Worm (Caenorhabditis elegans): ENCODE measurements around the gene F09E5.16.

F09E5.16 gene

DNA sequence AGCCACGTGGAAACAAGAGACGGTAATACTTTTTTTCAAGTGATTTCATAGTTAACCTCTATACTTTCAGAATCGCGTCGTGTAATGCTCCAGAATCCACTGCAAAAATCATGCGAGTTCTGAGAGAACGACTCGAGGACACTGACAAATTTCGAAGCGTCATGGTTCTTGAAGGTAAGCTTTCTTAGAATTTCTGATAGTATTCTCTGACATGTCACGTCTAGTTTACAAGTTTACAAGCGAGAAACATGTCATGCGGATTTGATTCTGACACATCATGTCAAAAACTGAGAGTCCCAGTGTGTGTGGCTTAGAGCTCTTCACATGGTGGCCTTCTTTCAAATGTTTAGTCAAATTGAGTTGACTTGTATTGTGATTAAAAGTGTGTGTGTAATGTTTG, 30.9 kb downstream of the F09E5.16 start:
- no peak for TF ChIP-seq T22C8.4 (GFP tag; IDR thresholded peaks at IDR 0.05)
- no peak for TF ChIP-seq klf-2 (GFP tag; conservative IDR thresholded peaks at IDR 0.05)
- no peak for TF ChIP-seq ztf-29 (GFP tag; IDR thresholded peaks at IDR 0.05)
- no peak for TF ChIP-seq tab-1 (GFP tag; IDR thresholded peaks at IDR 0.05)
- no peak for TF ChIP-seq ztf-23 (GFP tag; IDR thresholded peaks at IDR 0.05)
- TF ChIP-seq flt-1 (GFP tag; IDR thresholded peaks at IDR 0.05) = no peak
- no peak for TF ChIP-seq ref-1 (GFP tag; conservative IDR thresholded peaks at IDR 0.05)
- TF ChIP-seq cog-1 (tag; optimal IDR thresholded peaks at IDR 0.05) = no peak
- no peak for TF ChIP-seq med-1 (GFP tag; optimal IDR thresholded peaks at IDR 0.05; ENCODE audit: insufficient read depth)

DNA sequence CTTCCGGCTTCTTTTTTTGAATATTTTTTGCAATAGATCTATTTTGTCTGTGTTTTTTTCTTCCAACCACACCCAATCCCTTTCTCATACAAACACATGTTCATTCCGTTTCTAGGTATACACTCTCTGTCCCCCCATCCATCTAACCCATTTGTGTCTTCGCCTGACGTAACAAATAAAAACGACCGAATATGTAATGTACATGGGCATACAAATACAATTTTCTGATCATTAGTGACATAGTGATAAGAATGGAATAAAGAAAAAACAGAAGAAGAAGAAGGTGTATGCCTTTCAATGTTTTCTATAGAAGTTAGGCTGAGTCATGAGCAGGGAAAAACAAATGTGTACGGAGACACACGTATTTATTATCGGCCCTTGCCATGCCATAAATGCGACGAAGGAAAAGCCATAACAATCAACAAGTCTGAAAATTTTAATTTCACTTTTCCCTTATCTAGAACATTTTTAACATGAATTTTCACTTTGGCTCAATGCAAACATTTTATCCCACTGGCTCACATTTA, 31.8 kb downstream of the F09E5.16 start:
- no peak for TF ChIP-seq tab-1 (GFP tag; IDR thresholded peaks at IDR 0.05)
- TF ChIP-seq med-1 (GFP tag; optimal IDR thresholded peaks at IDR 0.05; ENCODE audit: insufficient read depth) = no peak
- TF ChIP-seq ztf-29 (GFP tag; IDR thresholded peaks at IDR 0.05) = no peak
- no peak for TF ChIP-seq flt-1 (GFP tag; IDR thresholded peaks at IDR 0.05)
- no peak for TF ChIP-seq cog-1 (tag; optimal IDR thresholded peaks at IDR 0.05)
- no peak for TF ChIP-seq ref-1 (GFP tag; conservative IDR thresholded peaks at IDR 0.05)

DNA sequence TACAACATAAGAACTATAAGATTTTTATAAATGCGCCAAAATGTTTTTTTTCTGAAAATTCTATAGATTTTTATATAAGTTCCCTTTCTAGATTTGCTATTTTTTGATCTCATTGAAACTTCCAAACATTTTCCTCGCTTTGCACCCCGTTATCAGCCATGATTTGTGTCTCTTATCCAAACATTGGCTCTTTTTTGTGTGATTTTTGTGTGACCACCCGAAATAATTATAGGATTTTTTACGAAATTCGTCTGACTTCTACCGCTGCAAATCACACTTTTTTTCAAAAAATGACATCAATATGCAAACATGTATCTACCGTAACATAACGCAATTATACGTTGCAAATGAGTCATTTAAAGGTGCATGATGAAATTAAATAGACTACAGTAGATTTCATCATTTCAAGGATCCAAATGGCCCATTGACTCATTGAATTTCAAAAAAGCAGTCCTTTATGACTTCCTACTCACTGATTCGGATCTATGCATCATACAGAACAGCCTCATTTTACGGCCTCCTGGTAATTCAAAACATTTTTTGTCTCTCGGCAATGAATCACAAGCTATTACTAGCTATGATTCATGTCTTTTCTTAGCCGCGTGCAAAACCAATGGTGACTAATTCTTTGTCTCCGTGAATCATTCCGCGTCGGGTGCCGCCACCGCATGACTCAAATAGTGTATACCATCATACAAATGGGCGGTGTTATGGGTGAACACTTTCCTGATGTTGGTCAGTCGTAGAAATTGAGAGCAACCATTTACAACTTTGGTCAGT, 33.0 kb downstream of the F09E5.16 start:
- TF ChIP-seq ref-1 (GFP tag; conservative IDR thresholded peaks at IDR 0.05) = no peak
- TF ChIP-seq ztf-23 (GFP tag; IDR thresholded peaks at IDR 0.05) = no peak
- TF ChIP-seq klf-2 (GFP tag; conservative IDR thresholded peaks at IDR 0.05) = no peak
- no peak for TF ChIP-seq tab-1 (GFP tag; IDR thresholded peaks at IDR 0.05)
- no peak for TF ChIP-seq flt-1 (GFP tag; IDR thresholded peaks at IDR 0.05)
- TF ChIP-seq med-1 (GFP tag; optimal IDR thresholded peaks at IDR 0.05; ENCODE audit: insufficient read depth) = no peak
- TF ChIP-seq T22C8.4 (GFP tag; IDR thresholded peaks at IDR 0.05) = no peak
- no peak for TF ChIP-seq ztf-29 (GFP tag; IDR thresholded peaks at IDR 0.05)
- no peak for TF ChIP-seq cog-1 (tag; optimal IDR thresholded peaks at IDR 0.05)

DNA sequence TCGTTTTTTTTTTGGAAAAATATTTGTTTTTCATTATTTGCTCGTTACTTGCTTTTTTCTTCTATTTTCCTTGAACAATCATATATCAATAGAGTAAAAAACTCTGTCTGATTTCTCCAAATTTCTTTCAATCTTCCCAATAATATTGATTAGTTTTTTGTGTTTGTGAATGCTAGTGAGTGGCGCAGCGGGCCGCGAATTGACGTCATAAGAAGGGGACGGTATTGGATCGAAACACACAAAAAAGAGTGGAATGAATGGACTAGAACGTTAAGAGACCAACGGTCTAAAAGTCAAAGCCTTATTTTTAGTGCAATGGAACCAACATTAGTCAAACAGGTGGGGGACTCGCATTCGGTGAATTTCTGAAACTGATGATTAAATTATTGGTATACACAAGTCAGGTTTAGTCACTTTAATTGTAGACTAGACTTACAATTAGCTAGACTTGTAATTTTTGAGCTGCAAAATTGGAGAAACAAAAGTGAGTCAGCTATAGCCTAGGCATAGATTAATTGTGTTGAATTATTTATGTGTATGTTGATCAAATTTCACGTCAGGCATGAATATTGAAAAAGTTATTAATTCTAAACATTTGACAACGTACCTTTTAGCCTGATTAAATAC, 33.8 kb downstream of the F09E5.16 start:
- TF ChIP-seq T22C8.4 (GFP tag; IDR thresholded peaks at IDR 0.05) (0 out of 2 replicates have a peak, but pooled peaks have one; percentile 46), ztf-29 (GFP tag; IDR thresholded peaks at IDR 0.05) (no peak)

DNA sequence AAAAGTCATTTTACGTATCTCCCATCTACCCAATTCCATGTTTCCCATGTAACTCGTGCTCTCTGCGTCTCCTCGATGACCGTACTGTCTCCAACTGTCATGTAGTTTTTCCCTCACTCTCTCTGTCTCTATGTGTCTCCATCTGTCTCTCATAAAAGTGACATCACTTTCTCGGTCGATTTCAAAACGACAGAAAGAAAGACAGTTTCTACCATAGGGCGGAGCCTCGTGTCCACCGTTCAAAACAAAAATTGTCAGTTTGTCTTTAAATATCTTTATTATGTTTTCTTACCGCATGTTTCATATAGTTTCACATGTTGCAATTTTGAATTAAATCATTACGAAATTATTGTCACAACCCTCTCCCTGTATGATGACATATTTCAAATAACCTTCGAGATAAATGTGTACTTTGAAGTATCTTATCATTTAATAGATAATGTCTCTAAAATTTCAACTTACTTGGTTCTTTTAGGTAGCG, 35.3 kb downstream of the F09E5.16 start:
- TF ChIP-seq flt-1 (GFP tag; IDR thresholded peaks at IDR 0.05) (0 out of 2 replicates have a peak, but pooled peaks have one; percentile 20), cog-1 (tag; optimal IDR thresholded peaks at IDR 0.05) (peak; percentile 53), T22C8.4 (GFP tag; IDR thresholded peaks at IDR 0.05) (no peak)

DNA sequence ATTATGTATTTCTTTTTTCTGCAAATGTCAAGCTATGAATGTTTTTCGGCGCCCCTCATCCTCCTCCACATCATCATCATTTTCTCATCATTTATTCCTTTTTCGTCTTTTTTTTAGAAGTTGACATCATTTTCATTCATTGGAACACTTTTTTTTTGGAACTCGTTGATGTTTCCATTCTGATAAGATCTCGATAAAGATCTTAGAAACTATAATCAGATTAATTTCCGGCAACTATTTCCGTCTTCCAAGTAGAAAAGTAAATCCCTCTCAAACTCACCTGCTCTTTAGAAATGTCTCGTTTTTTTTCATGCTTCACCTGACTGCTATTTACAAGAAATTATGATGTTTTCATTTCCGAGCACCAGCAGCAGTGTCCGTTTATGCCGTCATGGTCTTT, 36.6 kb downstream of the F09E5.16 start:
- TF ChIP-seq ref-1 (GFP tag; conservative IDR thresholded peaks at IDR 0.05) = no peak
- no peak for TF ChIP-seq ztf-29 (GFP tag; IDR thresholded peaks at IDR 0.05)

DNA sequence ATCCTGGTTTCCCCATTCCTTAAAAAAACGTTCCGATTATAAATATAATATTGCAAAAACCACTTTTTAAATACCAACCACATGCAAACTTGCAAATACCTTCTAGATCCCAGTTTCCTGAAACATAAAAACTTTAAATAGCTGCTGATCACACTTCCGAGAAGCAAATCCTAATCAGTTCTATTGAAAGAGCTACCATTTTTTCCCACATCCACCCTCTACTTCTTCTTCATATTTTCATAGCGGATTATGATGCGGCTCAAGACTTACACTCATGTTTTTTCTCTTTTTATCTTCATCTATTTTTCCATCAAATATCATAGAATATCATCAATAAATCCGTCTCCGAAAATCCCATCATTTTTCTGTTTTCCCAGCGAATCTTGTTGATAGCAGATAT, 38.7 kb downstream of the F09E5.16 start:
- no peak for TF ChIP-seq cog-1 (tag; optimal IDR thresholded peaks at IDR 0.05)
- no peak for TF ChIP-seq tab-1 (GFP tag; IDR thresholded peaks at IDR 0.05)
- TF ChIP-seq ztf-23 (GFP tag; IDR thresholded peaks at IDR 0.05) = no peak
- no peak for TF ChIP-seq T22C8.4 (GFP tag; IDR thresholded peaks at IDR 0.05)
- no peak for TF ChIP-seq ref-1 (GFP tag; conservative IDR thresholded peaks at IDR 0.05)
- TF ChIP-seq med-1 (GFP tag; optimal IDR thresholded peaks at IDR 0.05; ENCODE audit: insufficient read depth) = no peak
- TF ChIP-seq klf-2 (GFP tag; conservative IDR thresholded peaks at IDR 0.05) = no peak
- no peak for TF ChIP-seq ztf-29 (GFP tag; IDR thresholded peaks at IDR 0.05)
- no peak for TF ChIP-seq flt-1 (GFP tag; IDR thresholded peaks at IDR 0.05)

DNA sequence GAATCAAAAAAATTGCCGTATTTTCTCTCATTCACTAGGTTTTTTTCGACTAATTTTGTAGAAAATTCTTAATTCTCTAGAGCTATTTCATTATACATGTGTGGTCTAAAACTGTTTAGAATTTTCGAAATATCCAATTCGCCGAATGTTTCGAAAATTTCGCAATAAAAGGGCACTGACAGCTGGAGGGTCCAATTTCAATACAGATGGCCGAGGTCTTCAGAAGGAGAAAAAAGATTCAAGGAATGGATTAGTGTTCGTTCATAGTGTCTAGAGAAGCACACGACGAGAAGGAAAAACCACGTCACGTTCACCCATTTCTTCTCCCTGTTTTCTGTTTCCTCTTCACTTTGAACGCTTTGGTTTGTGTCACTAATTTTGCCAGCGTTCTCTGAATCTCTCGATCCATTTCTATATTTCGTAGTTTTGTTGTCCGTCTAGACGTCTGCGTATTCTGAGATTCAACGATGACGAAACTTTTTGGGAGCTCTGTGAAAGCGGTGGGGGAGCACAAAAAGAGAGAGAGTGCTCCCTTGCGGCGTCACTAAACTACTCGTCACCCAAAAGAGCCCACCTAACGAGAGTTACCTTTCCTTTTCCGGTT, 39.4 kb downstream of the F09E5.16 start:
- TF ChIP-seq klf-2 (GFP tag; conservative IDR thresholded peaks at IDR 0.05) = no peak
- 0 out of 2 replicates have a peak, but pooled peaks have one; percentile 19 for TF ChIP-seq flt-1 (GFP tag; IDR thresholded peaks at IDR 0.05)
- TF ChIP-seq med-1 (GFP tag; optimal IDR thresholded peaks at IDR 0.05; ENCODE audit: insufficient read depth) = no peak
- TF ChIP-seq cog-1 (tag; optimal IDR thresholded peaks at IDR 0.05) = peak; percentile 0
- TF ChIP-seq ref-1 (GFP tag; conservative IDR thresholded peaks at IDR 0.05) = no peak
- TF ChIP-seq ztf-29 (GFP tag; IDR thresholded peaks at IDR 0.05) = no peak
- TF ChIP-seq T22C8.4 (GFP tag; IDR thresholded peaks at IDR 0.05) = no peak
- no peak for TF ChIP-seq tab-1 (GFP tag; IDR thresholded peaks at IDR 0.05)

DNA sequence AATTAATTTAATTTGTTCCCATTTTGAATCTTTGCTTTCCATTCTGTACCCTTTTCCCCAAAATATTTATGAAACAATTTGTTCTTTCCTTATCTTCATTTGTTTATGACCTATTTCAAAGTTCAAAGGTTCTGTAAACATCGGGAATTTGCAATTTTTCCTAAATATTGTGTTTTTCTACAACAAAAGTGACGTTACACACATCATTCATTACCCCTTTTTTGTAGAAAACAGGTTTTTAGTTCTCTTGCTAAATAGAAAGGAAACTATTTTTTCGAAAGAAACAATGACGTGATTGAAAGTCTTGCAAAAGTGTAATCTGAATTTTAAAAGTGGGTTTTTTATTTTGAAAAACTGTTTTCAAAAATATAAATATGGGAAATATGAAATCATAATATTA, 40.9 kb downstream of the F09E5.16 start:
- TF ChIP-seq flt-1 (GFP tag; IDR thresholded peaks at IDR 0.05) = no peak
- no peak for TF ChIP-seq klf-2 (GFP tag; conservative IDR thresholded peaks at IDR 0.05)
- no peak for TF ChIP-seq T22C8.4 (GFP tag; IDR thresholded peaks at IDR 0.05)

DNA sequence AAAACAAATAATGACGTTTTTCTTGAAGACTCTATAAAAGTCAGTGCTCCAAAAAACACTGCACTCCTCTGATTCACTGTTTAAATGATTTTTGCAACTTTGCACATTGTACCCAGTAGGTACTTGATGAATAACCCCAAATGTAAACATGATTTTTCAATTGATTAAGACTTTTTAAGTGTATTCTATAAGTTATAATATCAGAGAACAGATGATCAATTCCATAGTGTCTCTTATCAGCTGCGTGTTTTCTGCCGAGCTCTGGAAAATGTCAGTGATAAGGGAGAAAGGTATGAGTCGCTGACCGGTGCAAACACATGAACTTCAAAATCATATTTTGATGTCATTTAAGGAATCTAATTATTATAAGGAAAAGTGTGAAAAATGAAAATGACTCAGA, 41.8 kb downstream of the F09E5.16 start:
- TF ChIP-seq ref-1 (GFP tag; conservative IDR thresholded peaks at IDR 0.05) = no peak
- TF ChIP-seq ztf-29 (GFP tag; IDR thresholded peaks at IDR 0.05) = no peak
- no peak for TF ChIP-seq klf-2 (GFP tag; conservative IDR thresholded peaks at IDR 0.05)
- TF ChIP-seq cog-1 (tag; optimal IDR thresholded peaks at IDR 0.05) = no peak
- no peak for TF ChIP-seq ztf-23 (GFP tag; IDR thresholded peaks at IDR 0.05)
- no peak for TF ChIP-seq T22C8.4 (GFP tag; IDR thresholded peaks at IDR 0.05)
- no peak for TF ChIP-seq flt-1 (GFP tag; IDR thresholded peaks at IDR 0.05)
